Worm (Caenorhabditis elegans): Measurements from ENCODE around the gene clec-212.
A peak's percentile ranks its signal among the peaks of the same experiment; 100 is the strongest.

Gene clec-212

ce11 chrV:7580378-7580777, 10.2 kb upstream of the clec-212 start, which contains the start of gene ets-6:
ets-6 (minus strand) TSS chrV:7580546.
- TF ChIP-seq egl-27 (tag; optimal IDR thresholded peaks at IDR 0.05) (no peak), pqm-1 (tag; optimal IDR thresholded peaks at IDR 0.05) (peak; percentile 23), ZK546.5 (tag; optimal IDR thresholded peaks at IDR 0.05) (no peak), fos-1 (tag; optimal IDR thresholded peaks at IDR 0.05) (no peak), nfya-1 (tag; optimal IDR thresholded peaks at IDR 0.05; ENCODE audit: insufficient read depth) (peak; percentile 61), mdl-1 (tag; optimal IDR thresholded peaks at IDR 0.05) (no peak), aly-2 (tag; optimal IDR thresholded peaks at IDR 0.05) (no peak), fkh-2 (tag; optimal IDR thresholded peaks at IDR 0.05) (no peak), ceh-82 (tag; optimal IDR thresholded peaks at IDR 0.05) (no peak), unc-62 (GFP tag; optimal IDR thresholded peaks at IDR 0.05) (no peak), skn-1 (tag; optimal IDR thresholded peaks at IDR 0.05) (no peak), ceh-9 (tag; optimal IDR thresholded peaks at IDR 0.05) (no peak), elt-2 (tag; optimal IDR thresholded peaks at IDR 0.05) (no peak), egl-5 (tag; optimal IDR thresholded peaks at IDR 0.05) (peak; percentile 18), sea-2 (GFP tag; optimal IDR thresholded peaks at IDR 0.05) (no peak), zag-1 (tag; optimal IDR thresholded peaks at IDR 0.05) (no peak), nhr-12 (tag; optimal IDR thresholded peaks at IDR 0.05) (no peak), nhr-23 (tag; optimal IDR thresholded peaks at IDR 0.05) (peak; percentile 61), fkh-10 (GFP tag; optimal IDR thresholded peaks at IDR 0.05) (no peak), nhr-43 (tag; optimal IDR thresholded peaks at IDR 0.05; ENCODE audit: poor library complexity, severe bottlenecking) (no peak), tbx-2 (tag; optimal IDR thresholded peaks at IDR 0.05) (no peak), lin-15B (tag; optimal IDR thresholded peaks at IDR 0.05) (peak; percentile 73), ama-1 (optimal IDR thresholded peaks at IDR 0.05) (no peak), ztf-4 (tag; optimal IDR thresholded peaks at IDR 0.05) (no peak), nhr-67 (tag; optimal IDR thresholded peaks at IDR 0.05) (no peak), nhr-11 (tag; optimal IDR thresholded peaks at IDR 0.05) (no peak), nhr-77 (tag; optimal IDR thresholded peaks at IDR 0.05) (no peak), eor-1 (tag; optimal IDR thresholded peaks at IDR 0.05) (no peak), ztf-11 (tag; optimal IDR thresholded peaks at IDR 0.05) (no peak), hmg-11 (tag; optimal IDR thresholded peaks at IDR 0.05) (peak; percentile 46), pha-4 (tag; optimal IDR thresholded peaks at IDR 0.05) (peak; percentile 69), snpc-4 (tag; optimal IDR thresholded peaks at IDR 0.05) (peak; percentile 45), nhr-76 (tag; optimal IDR thresholded peaks at IDR 0.05) (no peak), unc-39 (tag; optimal IDR thresholded peaks at IDR 0.05) (no peak), R02D3.7 (tag; optimal IDR thresholded peaks at IDR 0.05) (peak; percentile 31), ceh-28 (tag; optimal IDR thresholded peaks at IDR 0.05) (peak; percentile 85), ceh-16 (tag; optimal IDR thresholded peaks at IDR 0.05) (no peak), nhr-237 (tag; optimal IDR thresholded peaks at IDR 0.05) (no peak), elt-1 (tag; optimal IDR thresholded peaks at IDR 0.05) (no peak), nhr-25 (tag; optimal IDR thresholded peaks at IDR 0.05) (peak; percentile 32)

ce11 chrV:7575563-7575962, 5.4 kb upstream of the clec-212 start, which contains the start of the genes snu-66 and ints-9:
snu-66 (minus strand) TSS chrV:7575670.
ints-9 (plus strand) TSS chrV:7575802.
- TF ChIP-seq ceh-82 (tag; optimal IDR thresholded peaks at IDR 0.05) (no peak), egl-27 (tag; optimal IDR thresholded peaks at IDR 0.05) (no peak), fkh-2 (tag; optimal IDR thresholded peaks at IDR 0.05) (no peak), unc-39 (tag; optimal IDR thresholded peaks at IDR 0.05) (no peak), pqm-1 (tag; optimal IDR thresholded peaks at IDR 0.05) (no peak), snpc-4 (tag; optimal IDR thresholded peaks at IDR 0.05) (peak; percentile 83), nhr-237 (tag; optimal IDR thresholded peaks at IDR 0.05) (no peak), lin-39 (tag; optimal IDR thresholded peaks at IDR 0.05) (no peak), ztf-11 (tag; optimal IDR thresholded peaks at IDR 0.05) (no peak), nhr-43 (tag; optimal IDR thresholded peaks at IDR 0.05; ENCODE audit: poor library complexity, severe bottlenecking) (no peak), mdl-1 (tag; optimal IDR thresholded peaks at IDR 0.05) (no peak), zag-1 (tag; optimal IDR thresholded peaks at IDR 0.05) (no peak), nhr-76 (tag; optimal IDR thresholded peaks at IDR 0.05) (no peak), fkh-10 (GFP tag; optimal IDR thresholded peaks at IDR 0.05) (no peak), eor-1 (tag; optimal IDR thresholded peaks at IDR 0.05) (no peak), nhr-28 (tag; optimal IDR thresholded peaks at IDR 0.05) (no peak), lsy-12 (tag; optimal IDR thresholded peaks at IDR 0.05) (no peak), mml-1 (tag; optimal IDR thresholded peaks at IDR 0.05) (no peak), ceh-28 (tag; optimal IDR thresholded peaks at IDR 0.05) (no peak), egl-5 (tag; optimal IDR thresholded peaks at IDR 0.05) (no peak), ceh-16 (tag; optimal IDR thresholded peaks at IDR 0.05) (no peak), ztf-4 (tag; optimal IDR thresholded peaks at IDR 0.05) (no peak), fos-1 (tag; optimal IDR thresholded peaks at IDR 0.05) (no peak), aly-2 (tag; optimal IDR thresholded peaks at IDR 0.05) (no peak), R02D3.7 (tag; optimal IDR thresholded peaks at IDR 0.05) (peak; percentile 11), tbx-2 (tag; optimal IDR thresholded peaks at IDR 0.05) (peak; percentile 7), unc-62 (GFP tag; optimal IDR thresholded peaks at IDR 0.05) (no peak), hmg-11 (tag; optimal IDR thresholded peaks at IDR 0.05) (peak; percentile 18), ZK546.5 (tag; optimal IDR thresholded peaks at IDR 0.05) (no peak), jun-1 (tag; optimal IDR thresholded peaks at IDR 0.05) (peak; percentile 14), pha-4 (tag; optimal IDR thresholded peaks at IDR 0.05) (peak; percentile 67), nhr-12 (tag; optimal IDR thresholded peaks at IDR 0.05) (no peak), nhr-23 (tag; optimal IDR thresholded peaks at IDR 0.05) (peak; percentile 76), nfya-1 (tag; optimal IDR thresholded peaks at IDR 0.05; ENCODE audit: insufficient read depth) (no peak), lin-15B (tag; optimal IDR thresholded peaks at IDR 0.05) (peak; percentile 77), daf-12 (tag; optimal IDR thresholded peaks at IDR 0.05) (no peak), ama-1 (optimal IDR thresholded peaks at IDR 0.05) (no peak), nhr-11 (tag; optimal IDR thresholded peaks at IDR 0.05) (no peak), ceh-9 (tag; optimal IDR thresholded peaks at IDR 0.05) (no peak), nhr-77 (tag; optimal IDR thresholded peaks at IDR 0.05) (no peak), elt-1 (tag; optimal IDR thresholded peaks at IDR 0.05) (no peak), nhr-67 (tag; optimal IDR thresholded peaks at IDR 0.05) (no peak), skn-1 (tag; optimal IDR thresholded peaks at IDR 0.05) (no peak), sea-2 (GFP tag; optimal IDR thresholded peaks at IDR 0.05) (no peak), elt-2 (tag; optimal IDR thresholded peaks at IDR 0.05) (peak; percentile 7)
